Worm (Caenorhabditis elegans): Measurements from ENCODE around the gene H05C05.2.

DNA sequence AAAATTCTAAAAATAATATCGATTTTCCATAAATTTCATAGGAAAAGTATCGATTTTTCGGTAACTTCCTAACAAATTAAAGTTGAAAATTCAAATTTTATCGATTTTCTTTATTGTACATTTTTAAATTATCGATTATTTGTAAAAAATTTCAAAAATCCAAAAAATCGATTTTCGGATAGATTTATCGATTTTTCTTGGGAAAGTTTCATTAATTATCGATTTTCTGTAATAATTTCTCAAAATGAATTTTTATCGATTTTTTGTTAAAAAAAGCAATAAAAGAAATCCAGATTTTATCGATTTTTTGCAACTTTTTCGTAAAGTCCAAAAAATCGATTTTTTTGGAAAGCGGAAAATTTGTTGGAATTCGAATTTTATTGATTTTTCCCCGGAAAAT lies 28.5 kb upstream of the H05C05.2 start:
- TF ChIP-seq dao-5 (tag; optimal IDR thresholded peaks at IDR 0.05) (no peak), him-1 (tag; optimal IDR thresholded peaks at IDR 0.05) (no peak), W03F9.2 (tag; optimal IDR thresholded peaks at IDR 0.05) (no peak)

All from whole organism, L4/young adult.